Worm (Caenorhabditis elegans) whole organism, L4 larva: ENCODE data around the gene H40L08.8.
A peak's percentile ranks its signal among the peaks of the same experiment; 100 is the strongest.

Experiments
- F37D6.2 ChIP-seq: sonication (generic microtip); optimal IDR thresholded peaks from 2 replicates; lab custom pipeline; 2016; ENCODE audit warnings: mild to moderate bottlenecking, missing genetic modification characterization, missing compliant biosample characterization
- R02D3.7 ChIP-seq: fragments of 150-350 bp; sonication (generic microtip); optimal IDR thresholded peaks from 3 replicates; lab custom pipeline; 2014; ENCODE audit warnings: missing biosample characterization, missing genetic modification characterization
- T20F7.1 ChIP-seq: fragments of 200-800 bp; sonication (Bioruptor generic); optimal IDR thresholded peaks from 2 replicates; lab custom pipeline; 2018; ENCODE audit warnings: mild to moderate bottlenecking, missing genetic modification characterization, missing compliant biosample characterization
- Y5F2A.4 ChIP-seq: fragments of 200-800 bp; sonication (Bioruptor generic); optimal IDR thresholded peaks from 2 replicates; lab custom pipeline; 2018; ENCODE audit warnings: mild to moderate bottlenecking, missing genetic modification characterization, missing compliant biosample characterization
- aha-1 ChIP-seq: fragments of 150-350 bp; peaks from one replicate; lab custom pipeline; 2014; ENCODE audit warnings: missing biosample characterization, missing genetic modification characterization
- ama-1 ChIP-seq: fragments of 150-350 bp; optimal IDR thresholded peaks from 2 replicates; lab custom pipeline; 2014; ENCODE audit warnings: inconsistent platforms, mixed read lengths
- arid-1 ChIP-seq: fragments of 200-800 bp; sonication (Bioruptor generic); conservative IDR thresholded peaks from 2 replicates; pipeline ENCODE4 v1.3.6; 2022; ENCODE audit warnings: missing genetic modification reagents, missing genetic modification characterization, missing compliant biosample characterization
- ceh-20 ChIP-seq: fragments of 200-800 bp; sonication (Bioruptor generic); IDR thresholded peaks from 2 replicates; pipeline ENCODE4 v1.3.6; 2022; ENCODE audit warnings: missing genetic modification reagents, missing genetic modification characterization, missing compliant biosample characterization
- ceh-32 ChIP-seq: sonication (generic microtip); optimal IDR thresholded peaks from 2 replicates; lab custom pipeline; 2016; ENCODE audit warnings: mild to moderate bottlenecking, missing genetic modification characterization, missing compliant biosample characterization; ENCODE audit not compliant: poor library complexity
- ceh-82 ChIP-seq: sonication (generic microtip); optimal IDR thresholded peaks from 2 replicates; lab custom pipeline; 2017; ENCODE audit warnings: missing biosample characterization, missing genetic modification characterization
- ces-1 ChIP-seq: fragments of 150-350 bp; sonication (generic microtip); optimal IDR thresholded peaks from 4 replicates; lab custom pipeline; 2014; ENCODE audit warnings: missing biosample characterization, missing genetic modification reagents, missing genetic modification characterization
- daf-19 ChIP-seq: fragments of 200-800 bp; sonication (Bioruptor generic); conservative IDR thresholded peaks from 2 replicates; pipeline ENCODE4 v1.3.6; 2022; ENCODE audit warnings: missing genetic modification characterization, missing compliant biosample characterization
- daf-8 ChIP-seq: fragments of 200-800 bp; sonication (Bioruptor generic); IDR thresholded peaks from 2 replicates; pipeline ENCODE4 v1.3.6; 2022; ENCODE audit warnings: missing genetic modification characterization, missing compliant biosample characterization
- dmd-6 ChIP-seq: fragments of 200-800 bp; sonication (Bioruptor generic); IDR thresholded peaks from 2 replicates; pipeline ENCODE4 v1.3.6; 2022; ENCODE audit warnings: missing genetic modification reagents, missing genetic modification characterization, missing compliant biosample characterization
- dmd-9 ChIP-seq: fragments of 200-800 bp; sonication (Bioruptor generic); IDR thresholded peaks from 2 replicates; pipeline ENCODE4 v1.3.6; 2022; ENCODE audit warnings: missing genetic modification reagents, missing genetic modification characterization, missing compliant biosample characterization
- dve-1 ChIP-seq: sonication (generic microtip); optimal IDR thresholded peaks from 2 replicates; lab custom pipeline; 2017; ENCODE audit warnings: antibody characterized with exemption, mild to moderate bottlenecking, missing genetic modification characterization, missing compliant biosample characterization; ENCODE audit not compliant: insufficient read depth
- egl-27 ChIP-seq: sonication (generic microtip); optimal IDR thresholded peaks from 3 replicates; lab custom pipeline; 2017; ENCODE audit warnings: missing biosample characterization, missing genetic modification reagents, missing genetic modification characterization
- fkh-10 ChIP-seq: fragments of 150-350 bp; optimal IDR thresholded peaks from 2 replicates; lab custom pipeline; 2014; ENCODE audit warnings: missing biosample characterization, missing genetic modification reagents, missing genetic modification characterization
- hif-1 ChIP-seq, 2 experiments: sonication (generic microtip); optimal IDR thresholded peaks; 2 replicates each; lab custom pipeline; 2016 to 2017; ENCODE audit warnings: missing compliant biosample characterization in 2 of 2, missing genetic modification characterization in 2 of 2, missing genetic modification reagents in 2 of 2, missing genotype in 2 of 2, mild to moderate bottlenecking in 1 of 2
- hlh-30 ChIP-seq: sonication (generic microtip); optimal IDR thresholded peaks from 2 replicates; lab custom pipeline; 2017; ENCODE audit warnings: antibody characterized with exemption, mild to moderate bottlenecking, missing genetic modification characterization, missing compliant biosample characterization; ENCODE audit not compliant: insufficient read depth
- hmg-1.1 ChIP-seq: fragments of 200-800 bp; sonication (Bioruptor generic); IDR thresholded peaks from 2 replicates; pipeline ENCODE4 v1.3.6; 2022; ENCODE audit warnings: missing genetic modification reagents, missing genetic modification characterization, missing compliant biosample characterization
- lir-3 ChIP-seq: sonication (generic microtip); optimal IDR thresholded peaks from 2 replicates; lab custom pipeline; 2016; ENCODE audit warnings: mild to moderate bottlenecking, missing genetic modification characterization, missing compliant biosample characterization
- lsy-2 ChIP-seq, 2 experiments: fragments of 150-350 bp in 1 of 2; sonication (generic microtip) in 1 of 2; optimal IDR thresholded peaks; 2 replicates each; lab custom pipeline; 2014 to 2017; ENCODE audit warnings: missing biosample characterization in 2 of 2, missing genetic modification characterization in 2 of 2
- madf-5 ChIP-seq, 2 experiments: fragments of 200-800 bp; sonication (Bioruptor generic); IDR thresholded peaks; 2 replicates each; pipeline ENCODE4 v1.3.6; 2022; ENCODE audit warnings: missing compliant biosample characterization in 2 of 2, missing genetic modification characterization in 2 of 2
- mep-1 ChIP-seq: fragments of 150-350 bp; sonication (generic microtip); optimal IDR thresholded peaks from 3 replicates; lab custom pipeline; 2014; ENCODE audit warnings: missing biosample characterization, missing genetic modification characterization
- mxl-3 ChIP-seq: fragments of 200-800 bp; sonication (Bioruptor generic); optimal IDR thresholded peaks from 2 replicates; lab custom pipeline; 2018; ENCODE audit warnings: mild to moderate bottlenecking, missing genetic modification characterization, missing compliant biosample characterization
- nhr-11 ChIP-seq: fragments of 150-350 bp; optimal IDR thresholded peaks from 2 replicates; lab custom pipeline; 2014; ENCODE audit warnings: missing biosample characterization, missing genetic modification characterization
- nhr-111 ChIP-seq: fragments of 200-800 bp; sonication (Bioruptor generic); optimal IDR thresholded peaks from 2 replicates; lab custom pipeline; 2018; ENCODE audit warnings: mild to moderate bottlenecking, missing genetic modification characterization, missing compliant biosample characterization
- nhr-237 ChIP-seq: sonication (generic microtip); optimal IDR thresholded peaks from 2 replicates; lab custom pipeline; 2017; ENCODE audit warnings: missing biosample characterization, missing genetic modification characterization
- nhr-28 ChIP-seq: fragments of 150-350 bp; optimal IDR thresholded peaks from 2 replicates; lab custom pipeline; 2014; ENCODE audit warnings: missing biosample characterization, missing genetic modification characterization
- nhr-41 ChIP-seq: fragments of 200-800 bp; sonication (Bioruptor generic); IDR thresholded peaks from 2 replicates; pipeline ENCODE4 v1.3.6; 2022; ENCODE audit warnings: missing genetic modification reagents, missing genetic modification characterization, missing compliant biosample characterization
- nhr-42 ChIP-seq: fragments of 200-800 bp; sonication (Bioruptor generic); IDR thresholded peaks from 2 replicates; pipeline ENCODE4 v1.3.6; 2022; ENCODE audit warnings: missing genetic modification characterization, missing compliant biosample characterization
- nhr-48 ChIP-seq: sonication (generic microtip); optimal IDR thresholded peaks from 2 replicates; lab custom pipeline; 2016; ENCODE audit warnings: mild to moderate bottlenecking, missing genetic modification characterization, missing compliant biosample characterization
- saeg-2 ChIP-seq: fragments of 200-800 bp; sonication (Bioruptor generic); IDR thresholded peaks from 2 replicates; pipeline ENCODE4 v1.3.6; 2022; ENCODE audit warnings: missing genetic modification reagents, missing genetic modification characterization, missing compliant biosample characterization
- snpc-1.2 ChIP-seq: fragments of 200-800 bp; sonication (Bioruptor generic); IDR thresholded peaks from 2 replicates; pipeline ENCODE4 v1.3.6; 2022; ENCODE audit warnings: missing genetic modification reagents, missing genetic modification characterization, missing compliant biosample characterization
- spr-1 ChIP-seq: sonication (generic microtip); optimal IDR thresholded peaks from 2 replicates; lab custom pipeline; 2016; ENCODE audit warnings: mild to moderate bottlenecking, missing genetic modification characterization, missing compliant biosample characterization
- tag-97 ChIP-seq: fragments of 200-800 bp; sonication (Bioruptor generic); IDR thresholded peaks from 2 replicates; pipeline ENCODE4 v1.3.6; 2022; ENCODE audit warnings: missing genetic modification characterization, missing compliant biosample characterization
- zip-11 ChIP-seq: fragments of 200-800 bp; sonication (Bioruptor generic); IDR thresholded peaks from 2 replicates; pipeline ENCODE4 v1.3.6; 2022; ENCODE audit warnings: missing genetic modification characterization, missing compliant biosample characterization

Gene H40L08.8

ce11 chrX:15077597-15078261, at the start of gene H40L08.8, which contains the start of the genes H40L08.2 and H40L08.7 (continued):
- TF ChIP-seq tag-97, result no peak
- no peak for TF ChIP-seq nhr-42
- peak; percentile 97 for TF ChIP-seq ama-1 (lab: Kevin White, UChicago)
- TF ChIP-seq spr-1 (tag; lab: Kevin White, UChicago), result no peak
- TF ChIP-seq mep-1 (tag; lab: Kevin White, UChicago), result no peak
- TF ChIP-seq lsy-2 (tag; optimal IDR thresholded peaks at IDR 0.05; lab: Kevin White, UChicago), result no peak
- no peak for TF ChIP-seq egl-27 (tag; lab: Kevin White, UChicago)
- no peak for TF ChIP-seq ceh-82 (tag; lab: Kevin White, UChicago)
- TF ChIP-seq nhr-48 (tag; lab: Kevin White, UChicago), result peak; percentile 63
- TF ChIP-seq aha-1 (tag; lab: Kevin White, UChicago), result peak; percentile 98
- TF ChIP-seq snpc-1.2 (GFP tag; lab: Robert Waterston, UW), result no peak
- TF ChIP-seq Y5F2A.4 (GFP tag; lab: Kevin White, UChicago), result no peak
- peak; percentile 16; the same call in 1 of the 2 replicates for TF ChIP-seq dmd-6 (GFP tag; lab: Robert Waterston, UW)
- no peak for TF ChIP-seq dve-1 (tag; lab: Kevin White, UChicago)
- TF ChIP-seq ceh-32 (tag; lab: Kevin White, UChicago), result no peak
- TF ChIP-seq hlh-30 (tag; lab: Kevin White, UChicago), result peak; percentile 56
- TF ChIP-seq nhr-28 (tag; lab: Kevin White, UChicago), result no peak
- no peak for TF ChIP-seq fkh-10 (GFP tag; lab: Kevin White, UChicago)
- TF ChIP-seq zip-11 (GFP tag; lab: Robert Waterston, UW), result no peak
- TF ChIP-seq daf-8 (GFP tag; lab: Robert Waterston, UW), result no peak
- TF ChIP-seq hmg-1.1 (GFP tag; lab: Robert Waterston, UW), result no peak
- TF ChIP-seq arid-1 (GFP tag; lab: Robert Waterston, UW), result no peak
- peak; percentile 45 for TF ChIP-seq mxl-3 (GFP tag; lab: Kevin White, UChicago)
- TF ChIP-seq F37D6.2, result no peak

DNA sequence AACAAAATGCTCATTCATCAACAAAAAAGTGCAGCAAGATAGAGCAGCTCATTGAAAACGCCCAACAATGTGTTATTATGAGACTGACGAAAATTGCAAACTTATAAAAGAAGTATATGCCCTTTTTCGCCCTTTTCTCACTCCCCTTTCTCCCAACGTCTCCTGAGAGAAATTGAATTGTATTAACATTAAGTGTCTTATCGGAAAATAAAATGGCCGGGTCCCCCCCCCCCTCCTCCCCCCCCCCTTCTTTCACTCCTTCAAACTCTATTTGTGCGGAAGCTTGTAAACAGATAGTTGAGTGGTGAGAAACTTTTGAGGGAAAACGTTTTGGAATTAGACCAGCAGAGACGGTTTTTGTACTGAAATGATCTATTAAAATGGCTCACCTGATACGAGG, 49.3 kb upstream of the H40L08.8 start:
- TF ChIP-seq nhr-111 (GFP tag; lab: Kevin White, UChicago), result no peak
- TF ChIP-seq aha-1 (tag; lab: Kevin White, UChicago), result no peak
- TF ChIP-seq daf-8 (GFP tag; lab: Robert Waterston, UW), result no peak
- no peak for TF ChIP-seq nhr-11 (tag; lab: Kevin White, UChicago)
- TF ChIP-seq hmg-1.1 (GFP tag; lab: Robert Waterston, UW), result no peak
- TF ChIP-seq F37D6.2, result no peak
- no peak for TF ChIP-seq nhr-48 (tag; lab: Kevin White, UChicago)
- no peak for TF ChIP-seq hif-1 (tag; optimal IDR thresholded peaks at IDR 0.05; lab: Kevin White, UChicago)
- TF ChIP-seq lir-3 (tag; lab: Kevin White, UChicago), result no peak
- no peak for TF ChIP-seq dmd-9 (GFP tag; lab: Robert Waterston, UW)
- no peak for TF ChIP-seq nhr-237 (tag; lab: Kevin White, UChicago)
- no peak for TF ChIP-seq ceh-20 (GFP tag; lab: Robert Waterston, UW)
- TF ChIP-seq T20F7.1 (GFP tag; lab: Kevin White, UChicago), result no peak
- no peak for TF ChIP-seq saeg-2
- TF ChIP-seq nhr-41 (GFP tag; lab: Robert Waterston, UW), result no peak
- no peak for TF ChIP-seq madf-5 (GFP tag; IDR thresholded peaks at IDR 0.05; lab: Robert Waterston, UW)
- TF ChIP-seq R02D3.7, result no peak

ce11 chrX:15125138-15125537, 47.7 kb upstream of the H40L08.8 start:
- TF ChIP-seq ces-1 (GFP tag; lab: Kevin White, UChicago) (peak; percentile 30), daf-19 (GFP tag; lab: Robert Waterston, UW) (no peak)
